Fruit fly (Drosophila melanogaster): ENCODE measurements around the gene CG31810.

Gene CG31810

dm6 chr2L:16819714-16820113 lies 32.5 kb downstream of the CG31810 start (continued):
- TF ChIP-seq fd64A (GFP tag; optimal IDR thresholded peaks at IDR 0.05) (no peak), nom (GFP tag; optimal IDR thresholded peaks at IDR 0.05) (no peak), CG11398 (GFP tag; optimal IDR thresholded peaks at IDR 0.05) (no peak), sim (GFP tag; IDR thresholded peaks at IDR 0.05) (no peak), ara (GFP tag; IDR thresholded peaks at IDR 0.05) (0 out of 2 replicates have a peak, but pooled peaks have one; percentile 31), Nf-YB (GFP tag; optimal IDR thresholded peaks at IDR 0.05) (peak; percentile 36), CG18599 (GFP tag; optimal IDR thresholded peaks at IDR 0.05) (peak; percentile 36), CG11560 (tag; IDR thresholded peaks at IDR 0.05) (no peak), lbe (GFP tag; optimal IDR thresholded peaks at IDR 0.05) (peak; percentile 34), Poxn (GFP tag; IDR thresholded peaks at IDR 0.05) (no peak), mld (GFP tag; IDR thresholded peaks at IDR 0.05; ENCODE audit: partially characterized antibody) (no peak), CG1529 (GFP tag; optimal IDR thresholded peaks at IDR 0.05) (no peak), CG10321 (GFP tag; IDR thresholded peaks at IDR 0.05) (no peak), Sry-β (GFP tag; optimal IDR thresholded peaks at IDR 0.05) (no peak), kah (GFP tag; optimal IDR thresholded peaks at IDR 0.05) (peak; percentile 4), Med (GFP tag) (peak; percentile 29), bigmax (GFP tag; optimal IDR thresholded peaks at IDR 0.05) (no peak), Taf1 (GFP tag; IDR thresholded peaks at IDR 0.05) (no peak), Elba2 (GFP tag; optimal IDR thresholded peaks at IDR 0.05) (no peak), CG9932 (GFP tag; IDR thresholded peaks at IDR 0.05) (no peak), Oli (tag; optimal IDR thresholded peaks at IDR 0.05) (peak; percentile 7), D (optimal IDR thresholded peaks at IDR 0.05) (no peak), D (GFP tag; optimal IDR thresholded peaks at IDR 0.05) (no peak), CG15073 (GFP tag; optimal IDR thresholded peaks at IDR 0.05) (no peak), CG8924 (tag; optimal IDR thresholded peaks at IDR 0.05) (peak; percentile 20), CG7556 (GFP tag; optimal IDR thresholded peaks at IDR 0.05) (no peak), Hr78 (GFP tag; optimal IDR thresholded peaks at IDR 0.05) (peak in 1 of 2 experiments; percentile 88), yki (optimal IDR thresholded peaks at IDR 0.05) (no peak), dm (GFP tag; optimal IDR thresholded peaks at IDR 0.05) (no peak), sd (tag; optimal IDR thresholded peaks at IDR 0.05) (peak; percentile 98), Myb (GFP tag; optimal IDR thresholded peaks at IDR 0.05) (no peak), CG18476 (GFP tag; optimal IDR thresholded peaks at IDR 0.05) (no peak), NK7.1 (GFP tag; optimal IDR thresholded peaks at IDR 0.05) (no peak), CG4424 (GFP tag; optimal IDR thresholded peaks at IDR 0.05) (no peak), CG10565 (GFP tag; optimal IDR thresholded peaks at IDR 0.05) (no peak), CG9797 (GFP tag; optimal IDR thresholded peaks at IDR 0.05) (no peak), Meics (GFP tag; optimal IDR thresholded peaks at IDR 0.05) (no peak), Neu2 (GFP tag; optimal IDR thresholded peaks at IDR 0.05; ENCODE audit: borderline replicate concordance) (no peak), E2f2 (GFP tag; IDR thresholded peaks at IDR 0.05) (no peak), gcm (GFP tag; optimal IDR thresholded peaks at IDR 0.05) (peak; percentile 40), jing (GFP tag; optimal IDR thresholded peaks at IDR 0.05) (no peak), CG6654 (GFP tag; optimal IDR thresholded peaks at IDR 0.05) (no peak), CG1024 (GFP tag; IDR thresholded peaks at IDR 0.05) (no peak), CG18619 (GFP tag; optimal IDR thresholded peaks at IDR 0.05) (no peak), Hmr (GFP tag; optimal IDR thresholded peaks at IDR 0.05) (peak; percentile 61), bbx (GFP tag; IDR thresholded peaks at IDR 0.05; ENCODE audit: partially characterized antibody) (no peak), tll (GFP tag; optimal IDR thresholded peaks at IDR 0.05) (no peak), CG4404 (GFP tag; IDR thresholded peaks at IDR 0.05) (no peak), CG15696 (tag; optimal IDR thresholded peaks at IDR 0.05) (no peak), CG15479 (GFP tag; optimal IDR thresholded peaks at IDR 0.05) (no peak), p53 (GFP tag; optimal IDR thresholded peaks at IDR 0.05) (no peak)
